Fruit fly (Drosophila melanogaster) whole organism, embryonic: Measurements from ENCODE around the gene Vha100-2.

ENCODE experiments used
- BEAF-32 ChIP-seq: fragments of 200-800 bp; sonication (Bioruptor generic); optimal IDR thresholded peaks from 3 replicates; lab custom pipeline; 2017; ENCODE audit warnings: missing biosample characterization, missing genetic modification characterization, mild to moderate bottlenecking, moderate library complexity, missing genetic modification reagents
- C15 ChIP-seq: fragments of 200-800 bp; sonication (Bioruptor generic); IDR thresholded peaks from 3 replicates; pipeline ENCODE4 v1.3.6; 2022; ENCODE audit warnings: missing biosample characterization, missing genetic modification characterization
- CG11723 ChIP-seq: fragments of 200-800 bp; sonication (Bioruptor generic); optimal IDR thresholded peaks from 2 replicates; lab custom pipeline; 2017; ENCODE audit warnings: missing biosample characterization, mild to moderate bottlenecking, missing genetic modification characterization
- CG12299 ChIP-seq: fragments of 200-800 bp; sonication (Bioruptor generic); optimal IDR thresholded peaks from 2 replicates; lab custom pipeline; 2018; ENCODE audit warnings: missing biosample characterization, mild to moderate bottlenecking, missing genetic modification characterization
- CG15269 ChIP-seq: fragments of 200-800 bp; sonication (Bioruptor generic); optimal IDR thresholded peaks from 2 replicates; lab custom pipeline; 2018; ENCODE audit warnings: missing biosample characterization, mild to moderate bottlenecking, missing genetic modification characterization, moderate library complexity
- CG16815 ChIP-seq: fragments of 200-800 bp; sonication (Bioruptor generic); optimal IDR thresholded peaks from 3 replicates; lab custom pipeline; 2017; ENCODE audit warnings: missing biosample characterization, mild to moderate bottlenecking, missing genetic modification characterization
- CG17385 ChIP-seq: fragments of 200-800 bp; sonication (Bioruptor generic); optimal IDR thresholded peaks from 3 replicates; lab custom pipeline; 2018; ENCODE audit warnings: missing biosample characterization, mild to moderate bottlenecking, missing genetic modification characterization
- CG17568 ChIP-seq: fragments of 200-800 bp; sonication (Bioruptor generic); optimal IDR thresholded peaks from 2 replicates; lab custom pipeline; 2018; ENCODE audit warnings: missing biosample characterization, mild to moderate bottlenecking, missing genetic modification characterization, moderate library complexity
- CG17829 ChIP-seq: fragments of 200-800 bp; optimal IDR thresholded peaks from 2 replicates; lab custom pipeline; 2019; ENCODE audit warnings: missing biosample characterization, mild to moderate bottlenecking, missing genetic modification characterization, moderate library complexity
- CG18262 ChIP-seq: fragments of 200-800 bp; optimal IDR thresholded peaks from 3 replicates; lab custom pipeline; 2019; ENCODE audit warnings: missing biosample characterization, mild to moderate bottlenecking, missing genetic modification characterization, moderate library complexity
- CG2875 ChIP-seq: fragments of 200-800 bp; sonication (Bioruptor generic); optimal IDR thresholded peaks from 2 replicates; lab custom pipeline; 2017; ENCODE audit warnings: missing biosample characterization, mild to moderate bottlenecking, missing genetic modification characterization, missing genetic modification reagents
- CG4328 ChIP-seq: fragments of 200-800 bp; sonication (Bioruptor generic); optimal IDR thresholded peaks from 3 replicates; lab custom pipeline; 2017; ENCODE audit warnings: missing biosample characterization, missing genetic modification reagents, missing genetic modification characterization
- CG4707 ChIP-seq: fragments of 200-800 bp; sonication (Bioruptor generic); optimal IDR thresholded peaks from 2 replicates; lab custom pipeline; 2018; ENCODE audit warnings: missing biosample characterization, mild to moderate bottlenecking, missing genetic modification characterization, moderate library complexity
- CG4854 ChIP-seq: fragments of 200-800 bp; sonication (Bioruptor generic); optimal IDR thresholded peaks from 2 replicates; lab custom pipeline; 2016; ENCODE audit warnings: missing biosample characterization, missing genetic modification characterization, inconsistent platforms
- CG5953 ChIP-seq: fragments of 200-800 bp; sonication (Bioruptor generic); IDR thresholded peaks from 2 replicates; pipeline ENCODE4 v1.3.6; 2022; ENCODE audit warnings: missing biosample characterization, missing genetic modification characterization
- CG7963 ChIP-seq: fragments of 200-800 bp; sonication (Bioruptor generic); IDR thresholded peaks from 3 replicates; pipeline ENCODE4 v1.3.6; 2022; ENCODE audit warnings: missing biosample characterization, missing genetic modification characterization; ENCODE audit not compliant: partially characterized antibody
- CG7987 ChIP-seq: fragments of 200-800 bp; sonication (Bioruptor generic); optimal IDR thresholded peaks from 2 replicates; lab custom pipeline; 2018; ENCODE audit warnings: missing biosample characterization, mild to moderate bottlenecking, missing genetic modification characterization, moderate library complexity
- CG8924 ChIP-seq: fragments of 200-800 bp; optimal IDR thresholded peaks from 3 replicates; lab custom pipeline; 2019; ENCODE audit warnings: missing biosample characterization, mild to moderate bottlenecking, missing genetic modification characterization, moderate library complexity
- Dad ChIP-seq: fragments of 200-800 bp; sonication (Bioruptor generic); optimal IDR thresholded peaks from 3 replicates; lab custom pipeline; 2016; ENCODE audit warnings: missing biosample characterization, missing genetic modification characterization
- Dref ChIP-seq: fragments of 200-800 bp; sonication (Bioruptor generic); IDR thresholded peaks from 2 replicates; pipeline ENCODE4 v1.3.6; 2022; ENCODE audit warnings: missing biosample characterization, missing genetic modification characterization
- Elba2 ChIP-seq: fragments of 200-800 bp; sonication (Bioruptor generic); optimal IDR thresholded peaks from 3 replicates; lab custom pipeline; 2016; ENCODE audit warnings: missing biosample characterization, missing genetic modification characterization
- Ets65A ChIP-seq: fragments of 200-800 bp; sonication (Bioruptor generic); peaks from one replicate; lab custom pipeline; 2016; ENCODE audit warnings: missing biosample characterization, missing genetic modification characterization
- Fer1 ChIP-seq: fragments of 200-800 bp; sonication (Bioruptor generic); optimal IDR thresholded peaks from 2 replicates; lab custom pipeline; 2017; ENCODE audit warnings: missing biosample characterization, mild to moderate bottlenecking, missing genetic modification characterization
- HmgD ChIP-seq: fragments of 200-800 bp; sonication (Bioruptor generic); optimal IDR thresholded peaks from 3 replicates; lab custom pipeline; 2016; ENCODE audit warnings: missing biosample characterization, missing genetic modification characterization
- Lhr ChIP-seq: fragments of 200-800 bp; sonication (Bioruptor generic); optimal IDR thresholded peaks from 3 replicates; lab custom pipeline; 2017; ENCODE audit warnings: mild to moderate bottlenecking, missing biosample characterization, missing genetic modification reagents, missing genetic modification characterization
- NFAT ChIP-seq: fragments of 200-800 bp; sonication (Bioruptor generic); IDR thresholded peaks from 2 replicates; pipeline ENCODE4 v1.3.6; 2022; ENCODE audit warnings: missing biosample characterization, missing genetic modification characterization
- Neu2 ChIP-seq: fragments of 200-800 bp; sonication (Bioruptor generic); optimal IDR thresholded peaks from 3 replicates; lab custom pipeline; 2016; ENCODE audit warnings: missing biosample characterization, missing genetic modification characterization, borderline replicate concordance
- Nf-YA ChIP-seq: fragments of 200-800 bp; sonication (Bioruptor generic); IDR thresholded peaks from 2 replicates; pipeline ENCODE4 v1.3.6; 2022; ENCODE audit warnings: missing biosample characterization, missing genetic modification characterization
- Oaz ChIP-seq: fragments of 200-800 bp; sonication (Bioruptor generic); IDR thresholded peaks from 2 replicates; pipeline ENCODE4 v1.3.6; 2022; ENCODE audit warnings: missing biosample characterization, missing genetic modification characterization
- Sin3A ChIP-seq: fragments of >200 bp; optimal IDR thresholded peaks from 2 replicates; lab custom pipeline; 2018
- Sry-β ChIP-seq: fragments of 200-800 bp; sonication (Bioruptor generic); optimal IDR thresholded peaks from 2 replicates; lab custom pipeline; 2018; ENCODE audit warnings: missing biosample characterization, mild to moderate bottlenecking, missing genetic modification characterization, moderate library complexity
- YL-1 ChIP-seq: fragments of 200-800 bp; sonication (Bioruptor generic); optimal IDR thresholded peaks from 3 replicates; lab custom pipeline; 2017; ENCODE audit warnings: missing biosample characterization, mild to moderate bottlenecking, missing genetic modification characterization
- amos ChIP-seq: fragments of 200-800 bp; sonication (Bioruptor generic); IDR thresholded peaks from 2 replicates; pipeline ENCODE4 v1.3.6; 2022; ENCODE audit warnings: missing biosample characterization, missing genetic modification characterization; ENCODE audit not compliant: partially characterized antibody
- chn ChIP-seq: fragments of 200-800 bp; sonication (Bioruptor generic); optimal IDR thresholded peaks from 2 replicates; lab custom pipeline; 2016; ENCODE audit warnings: missing biosample characterization, missing genetic modification characterization
- dm ChIP-seq: fragments of 200-800 bp; sonication (Bioruptor generic); optimal IDR thresholded peaks from 3 replicates; lab custom pipeline; 2016; ENCODE audit warnings: missing biosample characterization, missing genetic modification characterization
- eyg ChIP-seq: fragments of 200-800 bp; sonication (Bioruptor generic); optimal IDR thresholded peaks from 3 replicates; lab custom pipeline; 2016; ENCODE audit warnings: missing biosample characterization, missing genetic modification characterization
- fd3F ChIP-seq: fragments of 200-800 bp; sonication (Bioruptor generic); optimal IDR thresholded peaks from 2 replicates; lab custom pipeline; 2018; ENCODE audit warnings: missing biosample characterization, mild to moderate bottlenecking, missing genetic modification characterization, moderate library complexity
- gce ChIP-seq: fragments of 200-800 bp; sonication (Bioruptor generic); IDR thresholded peaks from 3 replicates; pipeline ENCODE4 v1.3.6; 2022; ENCODE audit warnings: missing biosample characterization, missing genetic modification characterization
- kni ChIP-seq: fragments of 200-800 bp; sonication (Bioruptor generic); optimal IDR thresholded peaks from 3 replicates; lab custom pipeline; 2017; ENCODE audit warnings: mild to moderate bottlenecking, missing biosample characterization, missing genetic modification reagents, missing genetic modification characterization
- odd ChIP-seq: fragments of 200-800 bp; sonication (Bioruptor generic); optimal IDR thresholded peaks from 2 replicates; lab custom pipeline; 2017; ENCODE audit warnings: missing biosample characterization, mild to moderate bottlenecking, missing genetic modification characterization
- phol ChIP-seq: fragments of 200-800 bp; sonication (Bioruptor generic); optimal IDR thresholded peaks from 3 replicates; lab custom pipeline; 2018; ENCODE audit warnings: missing biosample characterization, mild to moderate bottlenecking, missing genetic modification characterization, moderate library complexity
- psq ChIP-seq: fragments of 200-800 bp; sonication (Bioruptor generic); optimal IDR thresholded peaks from 2 replicates; lab custom pipeline; 2017; ENCODE audit warnings: missing biosample characterization, missing genetic modification characterization
- repo ChIP-seq: fragments of 200-800 bp; sonication (Bioruptor generic); optimal IDR thresholded peaks from 2 replicates; lab custom pipeline; 2016; ENCODE audit warnings: missing biosample characterization, missing genetic modification characterization
- scrt ChIP-seq: fragments of 200-800 bp; sonication (Bioruptor generic); optimal IDR thresholded peaks from 2 replicates; lab custom pipeline; 2018; ENCODE audit warnings: missing biosample characterization, mild to moderate bottlenecking, missing genetic modification characterization, moderate library complexity
- seq ChIP-seq: fragments of 200-800 bp; sonication (Bioruptor generic); IDR thresholded peaks from 2 replicates; pipeline ENCODE4 v1.3.6; 2022; ENCODE audit warnings: missing biosample characterization, missing genetic modification characterization
- sna ChIP-seq: fragments of 200-800 bp; sonication (Bioruptor generic); IDR thresholded peaks from 2 replicates; pipeline ENCODE4 v1.3.6; 2022; ENCODE audit warnings: missing biosample characterization, missing genetic modification characterization; ENCODE audit not compliant: partially characterized antibody
- tgo ChIP-seq: fragments of 200-800 bp; sonication (Bioruptor generic); IDR thresholded peaks from 3 replicates; pipeline ENCODE4 v1.3.6; 2022; ENCODE audit warnings: missing biosample characterization, missing genetic modification characterization
- zf30C ChIP-seq: fragments of 200-800 bp; sonication (Bioruptor generic); optimal IDR thresholded peaks from 3 replicates; lab custom pipeline; 2018; ENCODE audit warnings: missing biosample characterization, mild to moderate bottlenecking, missing genetic modification characterization
- zfh2 ChIP-seq: fragments of 200-800 bp; sonication (Bioruptor generic); optimal IDR thresholded peaks from 2 replicates; lab custom pipeline; 2016; ENCODE audit warnings: missing biosample characterization, missing genetic modification characterization

Gene Vha100-2

DNA sequence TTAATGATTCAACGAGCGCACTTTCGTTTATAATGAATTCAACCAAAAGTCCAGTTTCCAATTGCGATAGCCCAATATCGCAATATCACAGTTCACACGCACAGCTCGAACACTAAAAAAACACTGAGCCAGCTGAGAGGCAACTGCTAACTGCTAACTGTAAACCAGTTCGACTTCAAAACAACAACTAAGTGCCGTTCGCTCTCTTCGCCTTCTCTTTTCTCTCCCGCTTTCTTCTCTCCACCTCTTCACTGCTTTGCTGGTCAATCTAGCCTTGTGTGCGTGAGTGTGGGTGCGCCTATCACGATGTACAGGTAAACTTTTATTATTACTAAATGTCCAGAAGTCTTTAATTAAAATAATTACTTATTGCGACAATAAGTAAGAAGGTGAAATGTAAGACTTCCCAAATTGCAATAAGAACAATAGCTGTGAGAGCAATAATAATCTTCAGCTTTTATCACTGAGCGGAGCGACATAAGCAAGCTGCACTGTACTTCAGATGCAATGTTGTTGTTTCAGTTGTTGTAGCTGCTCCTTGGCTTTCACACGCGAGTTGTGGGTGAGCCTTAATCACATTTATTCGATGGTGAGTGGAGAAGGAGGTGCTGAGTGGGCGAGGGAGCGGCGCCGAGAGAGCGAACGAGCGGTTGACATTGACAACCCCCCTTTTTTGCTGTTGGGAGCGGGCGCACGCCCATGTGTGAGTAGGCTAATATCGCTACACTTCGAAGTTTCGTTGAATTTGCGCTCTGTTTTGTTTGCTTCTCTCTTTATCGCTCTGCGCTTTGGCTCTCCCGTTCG lies 2.0 kb downstream of the Vha100-2 start, which contains the start of gene Vti1b (continued):
- TF ChIP-seq HmgD (GFP tag; lab: Kevin White, UChicago) (peak; percentile 78), Elba2 (peak; percentile 63), CG15269 (peak; percentile 93), CG7963 (GFP tag; lab: Robert Waterston, UW) (no peak), Sry-β (peak; percentile 55), Nf-YA (peak; percentile 90), Oaz (GFP tag; lab: Robert Waterston, UW) (peak; percentile 79), CG16815 (GFP tag; lab: Kevin White, UChicago) (peak; percentile 94), gce (GFP tag; lab: Robert Waterston, UW) (peak; percentile 93), Ets65A (peak; percentile 99), tgo (GFP tag; lab: Robert Waterston, UW) (peak; percentile 94), NFAT (GFP tag; lab: Robert Waterston, UW) (peak; percentile 85), fd3F (peak; percentile 84), CG4854 (GFP tag; lab: Kevin White, UChicago) (peak; percentile 90), CG12299 (tag; lab: Kevin White, UChicago) (peak; percentile 79), dm (GFP tag; lab: Kevin White, UChicago) (peak; percentile 93), Lhr (GFP tag; lab: Kevin White, UChicago) (peak; percentile 73), psq (GFP tag; lab: Kevin White, UChicago) (peak; percentile 57), Dref (GFP tag; lab: Robert Waterston, UW) (peak; percentile 24; the same call in 1 of the 2 replicates), odd (GFP tag; lab: Kevin White, UChicago) (peak; percentile 85), CG11723 (peak; percentile 92), amos (GFP tag; lab: Robert Waterston, UW) (no peak), sna (GFP tag; lab: Robert Waterston, UW) (0 out of 2 replicates have a peak, but pooled peaks have one; percentile 31), CG4707 (GFP tag; lab: Kevin White, UChicago) (peak; percentile 91), CG8924 (tag; lab: Kevin White, UChicago) (peak; percentile 96), CG7987 (peak; percentile 88), Neu2 (GFP tag; lab: Kevin White, UChicago) (peak; percentile 41), chn (GFP tag; lab: Kevin White, UChicago) (peak; percentile 96), kni (GFP tag; lab: Kevin White, UChicago) (peak; percentile 95), eyg (GFP tag; lab: Kevin White, UChicago) (peak; percentile 72), zf30C (no peak), repo (GFP tag; lab: Kevin White, UChicago) (peak; percentile 75), Sin3A (lab: Kevin White, UChicago) (no peak), CG2875 (GFP tag; lab: Kevin White, UChicago) (peak; percentile 88), CG17385 (GFP tag; lab: Kevin White, UChicago) (peak; percentile 92), phol (tag; lab: Kevin White, UChicago) (peak; percentile 94), scrt (GFP tag; lab: Kevin White, UChicago) (peak; percentile 89), CG4328 (GFP tag; lab: Kevin White, UChicago) (peak; percentile 72), YL-1 (GFP tag; lab: Kevin White, UChicago) (peak; percentile 64), zfh2 (GFP tag; lab: Kevin White, UChicago) (peak; percentile 85), CG17829 (peak; percentile 94), CG18262 (tag; lab: Kevin White, UChicago) (peak; percentile 96), Dad (GFP tag; lab: Kevin White, UChicago) (peak; percentile 94), seq (peak; percentile 89), CG5953 (peak; percentile 91), BEAF-32 (GFP tag; lab: Kevin White, UChicago) (peak; percentile 26), C15 (GFP tag; lab: Robert Waterston, UW) (peak; percentile 77; the same call in 2 of the 3 replicates), Fer1 (peak; percentile 93), CG17568 (GFP tag; lab: Kevin White, UChicago) (peak; percentile 85)
